Worm (Caenorhabditis elegans) whole organism, late embryonic: ENCODE measurements around the gene F22B5.10.

Experiments
- C08G9.2 ChIP-seq: sonication (generic microtip); optimal IDR thresholded peaks from 2 replicates; lab custom pipeline; 2016; ENCODE audit warnings: mild to moderate bottlenecking, missing genetic modification characterization, moderate library complexity, missing compliant biosample characterization
- C38D4.7 ChIP-seq: fragments of 200-800 bp; sonication (Bioruptor generic); optimal IDR thresholded peaks from 2 replicates; lab custom pipeline; 2018; ENCODE audit warnings: mild to moderate bottlenecking, missing genetic modification characterization, moderate library complexity, missing compliant biosample characterization
- K09A11.1 ChIP-seq: sonication (generic microtip); optimal IDR thresholded peaks from 2 replicates; lab custom pipeline; 2017; ENCODE audit warnings: antibody characterized with exemption, mild to moderate bottlenecking, missing genetic modification characterization, missing compliant biosample characterization; ENCODE audit not compliant: insufficient read depth
- T23F11.4 ChIP-seq: fragments of 200-800 bp; sonication (Bioruptor generic); optimal IDR thresholded peaks from 2 replicates; lab custom pipeline; 2018; ENCODE audit warnings: mild to moderate bottlenecking, missing genetic modification characterization, missing compliant biosample characterization
- Y22D7AL.16 ChIP-seq: sonication (generic microtip); optimal IDR thresholded peaks from 2 replicates; lab custom pipeline; 2016; ENCODE audit warnings: missing genetic modification characterization, missing compliant biosample characterization
- ahr-1 ChIP-seq: sonication (generic microtip); optimal IDR thresholded peaks from 2 replicates; lab custom pipeline; 2016; ENCODE audit warnings: missing genetic modification characterization, missing compliant biosample characterization
- ama-1 ChIP-seq: fragments of 150-350 bp; optimal IDR thresholded peaks from 2 replicates; lab custom pipeline; 2014
- ceh-14 ChIP-seq: sonication (generic microtip); optimal IDR thresholded peaks from 2 replicates; lab custom pipeline; 2016; ENCODE audit warnings: missing genotype, missing genetic modification characterization, missing compliant biosample characterization
- ceh-18 ChIP-seq: sonication (generic microtip); optimal IDR thresholded peaks from 2 replicates; lab custom pipeline; 2016; ENCODE audit warnings: missing genetic modification characterization, missing compliant biosample characterization
- ceh-22 ChIP-seq: sonication (generic microtip); optimal IDR thresholded peaks from 2 replicates; lab custom pipeline; 2017; ENCODE audit warnings: missing biosample characterization, missing genetic modification characterization
- ceh-24 ChIP-seq: sonication (generic microtip); optimal IDR thresholded peaks from 2 replicates; lab custom pipeline; 2016; ENCODE audit warnings: mild to moderate bottlenecking, missing genetic modification characterization, missing compliant biosample characterization
- ceh-30 ChIP-seq: fragments of 150-350 bp; optimal IDR thresholded peaks from 2 replicates; lab custom pipeline; 2014; ENCODE audit warnings: missing biosample characterization, missing genetic modification characterization
- che-1 ChIP-seq: sonication (generic microtip); optimal IDR thresholded peaks from 2 replicates; lab custom pipeline; 2016; ENCODE audit warnings: mild to moderate bottlenecking, missing genetic modification characterization, missing compliant biosample characterization
- elt-2 ChIP-seq: sonication (generic microtip); optimal IDR thresholded peaks from 2 replicates; lab custom pipeline; 2016; ENCODE audit warnings: missing genetic modification reagents, missing genetic modification characterization, missing compliant biosample characterization
- elt-4 ChIP-seq: sonication (generic microtip); optimal IDR thresholded peaks from 2 replicates; lab custom pipeline; 2016; ENCODE audit warnings: missing genetic modification characterization, missing compliant biosample characterization
- eyg-1 ChIP-seq: sonication (generic microtip); optimal IDR thresholded peaks from 2 replicates; lab custom pipeline; 2016; ENCODE audit warnings: missing genotype, missing genetic modification characterization, missing compliant biosample characterization
- gmeb-2 ChIP-seq: sonication (generic microtip); optimal IDR thresholded peaks from 2 replicates; lab custom pipeline; 2016; ENCODE audit warnings: missing genetic modification characterization, inconsistent platforms, missing compliant biosample characterization
- hlh-13 ChIP-seq: fragments of 200-800 bp; sonication (Bioruptor generic); optimal IDR thresholded peaks from 2 replicates; lab custom pipeline; 2018; ENCODE audit warnings: mild to moderate bottlenecking, missing genetic modification characterization, missing compliant biosample characterization
- hlh-15 ChIP-seq: sonication (generic microtip); optimal IDR thresholded peaks from 2 replicates; lab custom pipeline; 2016; ENCODE audit warnings: missing genetic modification characterization, missing compliant biosample characterization
- hlh-30 ChIP-seq: sonication (generic microtip); optimal IDR thresholded peaks from 2 replicates; lab custom pipeline; 2017; ENCODE audit warnings: antibody characterized with exemption, missing genetic modification characterization, missing compliant biosample characterization; ENCODE audit not compliant: insufficient read depth
- hlh-8 ChIP-seq: sonication (generic microtip); optimal IDR thresholded peaks from 2 replicates; lab custom pipeline; 2016; ENCODE audit warnings: missing genotype, missing genetic modification characterization, missing compliant biosample characterization
- lim-6 ChIP-seq: sonication (generic microtip); optimal IDR thresholded peaks from 2 replicates; lab custom pipeline; 2016; ENCODE audit warnings: missing genetic modification characterization, missing compliant biosample characterization
- lin-11 ChIP-seq: fragments of 200-800 bp; sonication (Bioruptor generic); optimal IDR thresholded peaks from 2 replicates; lab custom pipeline; 2018; ENCODE audit warnings: mild to moderate bottlenecking, missing genetic modification characterization, missing compliant biosample characterization
- madf-2 ChIP-seq: sonication (generic microtip); optimal IDR thresholded peaks from 2 replicates; lab custom pipeline; 2017; ENCODE audit warnings: missing genetic modification characterization, missing compliant biosample characterization
- nfya-1 ChIP-seq: sonication (generic microtip); optimal IDR thresholded peaks from 2 replicates; lab custom pipeline; 2017; ENCODE audit warnings: missing genetic modification characterization, mild to moderate bottlenecking, missing compliant biosample characterization, antibody characterized with exemption, moderate library complexity
- nhr-232 ChIP-seq: sonication (generic microtip); optimal IDR thresholded peaks from 2 replicates; lab custom pipeline; 2016; ENCODE audit warnings: missing genetic modification characterization, missing compliant biosample characterization
- odd-2 ChIP-seq: sonication (generic microtip); optimal IDR thresholded peaks from 2 replicates; lab custom pipeline; 2017; ENCODE audit warnings: antibody characterized with exemption, mild to moderate bottlenecking, missing genetic modification characterization, missing compliant biosample characterization
- pax-1 ChIP-seq: fragments of 150-350 bp; optimal IDR thresholded peaks from 2 replicates; lab custom pipeline; 2014; ENCODE audit warnings: missing biosample characterization, missing genetic modification characterization
- ref-2 ChIP-seq: sonication (generic microtip); optimal IDR thresholded peaks from 2 replicates; lab custom pipeline; 2016; ENCODE audit warnings: missing genetic modification characterization, missing compliant biosample characterization
- rnt-1 ChIP-seq: sonication (generic microtip); optimal IDR thresholded peaks from 2 replicates; lab custom pipeline; 2016; ENCODE audit warnings: missing genetic modification characterization, missing compliant biosample characterization
- sdc-2 ChIP-seq: sonication (generic microtip); optimal IDR thresholded peaks from 2 replicates; lab custom pipeline; 2016; ENCODE audit warnings: missing genotype, missing genetic modification characterization, missing compliant biosample characterization
- sox-2 ChIP-seq: fragments of 200-800 bp; sonication (Bioruptor generic); IDR thresholded peaks from 2 replicates; pipeline ENCODE4 v1.3.6; 2022; ENCODE audit warnings: missing genetic modification reagents, missing genetic modification characterization, missing compliant biosample characterization
- sox-4 ChIP-seq: sonication (generic microtip); optimal IDR thresholded peaks from 2 replicates; lab custom pipeline; 2017; ENCODE audit warnings: mild to moderate bottlenecking, missing genetic modification characterization, inconsistent platforms, missing compliant biosample characterization
- syd-9 ChIP-seq: sonication (generic microtip); optimal IDR thresholded peaks from 2 replicates; lab custom pipeline; 2016; ENCODE audit warnings: mild to moderate bottlenecking, missing genetic modification characterization, moderate library complexity, missing compliant biosample characterization
- tbx-2 ChIP-seq: sonication (generic microtip); optimal IDR thresholded peaks from 2 replicates; lab custom pipeline; 2016; ENCODE audit warnings: missing genetic modification characterization, missing compliant biosample characterization
- unc-3 ChIP-seq, 2 experiments: fragments of 200-800 bp in 1 of 2; sonication (Bioruptor generic) in 1 of 2; sonication (generic microtip) in 1 of 2; conservative IDR thresholded peaks in 1 of 2; optimal IDR thresholded peaks in 1 of 2; 2 replicates each; pipeline versions ENCODE4 v1.3.6 to Lab custom; 2016 to 2022; ENCODE audit warnings: missing compliant biosample characterization in 2 of 2, missing genetic modification characterization in 2 of 2, missing genetic modification reagents in 1 of 2
- unc-42 ChIP-seq: sonication (generic microtip); optimal IDR thresholded peaks from 2 replicates; lab custom pipeline; 2016; ENCODE audit warnings: missing genotype, missing genetic modification characterization, missing compliant biosample characterization
- unc-55 ChIP-seq: sonication (generic microtip); optimal IDR thresholded peaks from 2 replicates; lab custom pipeline; 2017; ENCODE audit warnings: missing biosample characterization, missing genetic modification reagents, missing genetic modification characterization
- unc-86 ChIP-seq: sonication (generic microtip); optimal IDR thresholded peaks from 2 replicates; lab custom pipeline; 2016; ENCODE audit warnings: missing genetic modification characterization, missing compliant biosample characterization

Gene F22B5.10

ce11 chrII:8481033-8481708, 14.2 kb downstream of the F22B5.10 start:
- no peak for TF ChIP-seq hlh-13 (GFP tag; lab: Kevin White, UChicago)
- TF ChIP-seq sox-4 (tag; lab: Kevin White, UChicago) = no peak
- no peak for TF ChIP-seq T23F11.4
- no peak for TF ChIP-seq unc-3 (GFP tag; conservative IDR thresholded peaks at IDR 0.05; lab: Robert Waterston, UW)
- no peak for TF ChIP-seq unc-3 (tag; optimal IDR thresholded peaks at IDR 0.05; lab: Kevin White, UChicago)
- no peak for TF ChIP-seq ahr-1 (tag; lab: Kevin White, UChicago)
- no peak for TF ChIP-seq unc-86 (tag; lab: Kevin White, UChicago)
- TF ChIP-seq sdc-2 (tag; lab: Kevin White, UChicago) = no peak
- no peak for TF ChIP-seq C08G9.2 (tag; lab: Kevin White, UChicago)
- no peak for TF ChIP-seq elt-4
- peak; percentile 74 for TF ChIP-seq pax-1
- TF ChIP-seq hlh-15 = no peak
- no peak for TF ChIP-seq Y22D7AL.16 (tag; lab: Kevin White, UChicago)
- TF ChIP-seq lim-6 (tag; lab: Kevin White, UChicago) = no peak
- no peak for TF ChIP-seq tbx-2 (tag; lab: Kevin White, UChicago)
- no peak for TF ChIP-seq hlh-30 (tag; lab: Kevin White, UChicago)
- no peak for TF ChIP-seq nhr-232 (tag; lab: Kevin White, UChicago)
- no peak for TF ChIP-seq eyg-1 (tag; lab: Kevin White, UChicago)
- TF ChIP-seq odd-2 = no peak
- no peak for TF ChIP-seq ceh-22
- no peak for TF ChIP-seq unc-42 (tag; lab: Kevin White, UChicago)
- TF ChIP-seq syd-9 (tag; lab: Kevin White, UChicago) = no peak
- TF ChIP-seq rnt-1 (tag; lab: Kevin White, UChicago) = peak; percentile 11
- TF ChIP-seq lin-11 = no peak
- TF ChIP-seq ceh-18 (tag; lab: Kevin White, UChicago) = no peak
- peak; percentile 30 for TF ChIP-seq unc-55 (GFP tag; lab: Kevin White, UChicago)
- TF ChIP-seq elt-2 (tag; lab: Kevin White, UChicago) = peak; percentile 21
- TF ChIP-seq nfya-1 (tag; lab: Kevin White, UChicago) = no peak
- no peak for TF ChIP-seq ceh-24 (tag; lab: Kevin White, UChicago)
- TF ChIP-seq ama-1 (lab: Kevin White, UChicago) = no peak

- TF ChIP-seq rnt-1 (tag; lab: Kevin White, UChicago) (no peak), syd-9 (tag; lab: Kevin White, UChicago) (no peak), C38D4.7 (GFP tag; lab: Kevin White, UChicago) (no peak), hlh-8 (tag; lab: Kevin White, UChicago) (no peak), madf-2 (tag; lab: Kevin White, UChicago) (no peak), unc-86 (tag; lab: Kevin White, UChicago) (no peak), che-1 (no peak), ceh-22 (no peak), elt-2 (tag; lab: Kevin White, UChicago) (no peak), ceh-30 (tag; lab: Kevin White, UChicago) (no peak), K09A11.1 (tag; lab: Kevin White, UChicago) (no peak), ref-2 (tag; lab: Kevin White, UChicago) (no peak), C08G9.2 (tag; lab: Kevin White, UChicago) (no peak), gmeb-2 (tag; lab: Kevin White, UChicago) (no peak), T23F11.4 (no peak), sox-2 (GFP tag; lab: Robert Waterston, UW) (no peak), lin-11 (no peak), ceh-14 (tag; lab: Kevin White, UChicago) (no peak), unc-3 (GFP tag; conservative IDR thresholded peaks at IDR 0.05; lab: Robert Waterston, UW) (no peak), unc-3 (tag; optimal IDR thresholded peaks at IDR 0.05; lab: Kevin White, UChicago) (no peak)
Measured at ce11 chrII:8481731-8482253, 14.8 kb downstream of the F22B5.10 start, which contains the start of gene M05D6.5. Gene M05D6.5 (minus strand): TSS chrII:8482203.
